Fruit fly (Drosophila melanogaster) whole organism, larva: ENCODE data around the gene Dic4.

Experiments
- noc ChIP-seq: fragments of 200-800 bp; sonication (Bioruptor generic); optimal IDR thresholded peaks from 3 replicates; lab custom pipeline; 2019; ENCODE audit warnings: missing biosample characterization, mild to moderate bottlenecking, missing genetic modification characterization, moderate library complexity

Dic4 gene

dm6 chr3L:18698312-18698711 is at the start of gene Dic4:
Dic4 (minus strand) TSS chr3L:18698412.
- no peak for TF ChIP-seq noc

dm6 chr3L:18746169-18746568 is 48.0 kb upstream of the Dic4 start:
- TF ChIP-seq noc: no peak

- TF ChIP-seq noc: no peak
These were observed 47.4 kb upstream of the Dic4 start, which contains the start of gene MED11 for dm6 chr3L:18745647-18746046. MED11 (plus strand) TSS chr3L:18745856.

dm6 chr3L:18744188-18744587 is 46.0 kb upstream of the Dic4 start, which contains the start of gene CG6885:
CG6885 (plus strand) TSS chr3L:18744488.
- no peak for TF ChIP-seq noc

- no peak for TF ChIP-seq noc
These were observed 45.5 kb upstream of the Dic4 start for dm6 chr3L:18743679-18744078.

- no peak for TF ChIP-seq noc
These were observed 44.8 kb upstream of the Dic4 start for dm6 chr3L:18742935-18743466.

dm6 chr3L:18723172-18723571 is 25.0 kb upstream of the Dic4 start, which contains the start of gene CG12477:
CG12477 (minus strand) TSS chr3L:18723272.
- TF ChIP-seq noc: no peak

dm6 chr3L:18693887-18694286 is 4.3 kb downstream of the Dic4 start, which contains the start of gene CG6893:
CG6893 (plus strand) TSS chr3L:18694187.
- no peak for TF ChIP-seq noc

dm6 chr3L:18686220-18686801 is 11.9 kb downstream of the Dic4 start, which contains the start of gene Cyp12c1:
Cyp12c1 (minus strand) TSS chr3L:18686319.
- peak; percentile 15 for TF ChIP-seq noc

- TF ChIP-seq noc: no peak
These were observed 14.4 kb downstream of the Dic4 start, which contains the start of gene Chmp1 for dm6 chr3L:18683846-18684245. Chmp1 (minus strand) TSS chr3L:18684061.

- peak; percentile 47 for TF ChIP-seq noc
These were observed 16.5 kb downstream of the Dic4 start, which contains the start of the genes Sgf11 and CG32202 for dm6 chr3L:18681550-18682217. Sgf11 (minus strand) TSS chr3L:18681836. CG32202 (plus strand) TSS chr3L:18682184.

dm6 chr3L:18675363-18675866 is 22.8 kb downstream of the Dic4 start, which contains the start of the genes GNBP2 and GNBP1:
GNBP2 (minus strand) TSS chr3L:18675413.
GNBP1 (plus strand) TSS chr3L:18675800.
- peak; percentile 83 for TF ChIP-seq noc

- TF ChIP-seq noc: no peak
These were observed 25.1 kb downstream of the Dic4 start, which contains the start of gene Capr for dm6 chr3L:18672986-18673633. Capr (minus strand) TSS chr3L:18673324.

dm6 chr3L:18672203-18672602 is 26.0 kb downstream of the Dic4 start:
- TF ChIP-seq noc: peak; percentile 59

- TF ChIP-seq noc: no peak
These were observed 28.3 kb downstream of the Dic4 start for dm6 chr3L:18669874-18670273.

dm6 chr3L:18667115-18667514 is 31.1 kb downstream of the Dic4 start, which contains the start of gene CG42495:
CG42495 (plus strand) TSS chr3L:18667361.
- TF ChIP-seq noc: no peak

dm6 chr3L:18665594-18665993 is 32.6 kb downstream of the Dic4 start:
- TF ChIP-seq noc: no peak
